Fruit fly (Drosophila melanogaster) S2 (cell line): ENCODE results near the gene Sytalpha.

Experiments
- CG8478 ChIP-seq: fragments of >200 bp; optimal IDR thresholded peaks from 2 replicates; lab custom pipeline; 2018
- CTCF ChIP-seq, 2 experiments: fragments of >200 bp; optimal IDR thresholded peaks; 2 replicates each; lab custom pipeline; 2018

The Sytalpha gene

DNA sequence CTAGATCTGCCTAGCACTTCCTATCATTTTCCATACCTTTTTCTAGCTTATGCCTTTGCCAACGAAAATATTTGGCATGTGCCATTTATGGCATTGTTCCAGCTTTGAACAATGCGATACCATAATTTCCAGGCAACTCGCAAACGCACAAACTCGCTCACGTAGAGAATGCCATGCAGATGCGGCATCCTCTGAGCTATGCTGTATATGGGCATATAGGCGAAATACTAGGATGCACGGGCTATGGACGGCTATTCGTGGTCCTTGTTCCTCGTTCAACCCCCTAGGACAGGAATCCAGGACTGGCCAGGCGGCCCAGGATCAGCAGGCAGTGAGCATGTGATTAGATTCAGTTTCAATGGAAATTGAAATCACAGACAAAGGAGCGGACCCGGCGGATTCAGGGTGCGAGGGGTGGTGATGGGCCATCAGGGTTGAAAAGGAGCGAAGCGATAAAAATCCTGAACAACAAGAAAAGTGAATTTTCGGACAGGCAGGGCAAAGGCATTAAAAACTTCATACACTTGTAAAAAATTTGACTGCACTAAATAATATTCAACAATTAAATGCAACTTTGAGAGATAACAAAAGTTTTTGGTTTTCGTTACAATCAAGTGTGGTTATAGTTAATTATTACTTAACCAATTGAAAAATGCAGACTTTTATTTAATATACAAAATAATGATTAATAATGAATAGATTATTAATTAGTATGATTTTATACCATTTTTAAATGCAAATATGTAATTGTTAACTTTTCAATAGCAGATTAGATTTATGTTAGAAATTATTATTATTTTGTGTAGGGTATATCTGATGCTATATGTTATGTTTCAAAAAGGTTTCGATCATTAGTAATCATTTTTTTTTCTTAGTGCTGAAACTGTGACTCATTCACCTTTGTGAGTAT lies 3.6 kb upstream of the Sytalpha start:
- TF ChIP-seq CG8478: no peak
- TF ChIP-seq CTCF (optimal IDR thresholded peaks at IDR 0.05; lab: Kevin White, UChicago): no peak

DNA sequence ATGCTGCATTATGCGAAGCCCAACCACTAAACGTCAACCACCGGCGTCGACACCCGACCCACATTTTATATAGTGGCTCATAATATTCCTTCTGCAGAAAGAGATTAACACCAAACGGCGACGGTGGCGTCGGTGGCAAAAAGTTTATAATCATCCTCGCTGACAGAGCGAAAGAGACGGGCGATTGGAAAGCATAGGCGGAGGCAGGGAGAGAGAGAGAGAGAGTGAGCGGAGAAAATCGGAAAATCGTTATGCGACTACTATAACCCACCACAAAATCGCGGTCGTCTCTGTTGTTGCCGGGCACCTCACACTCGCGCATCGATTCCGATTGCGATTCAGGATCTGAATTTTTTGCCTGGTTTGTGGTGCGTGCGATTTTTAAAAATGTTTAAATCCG lies 2.9 kb upstream of the Sytalpha start, which contains the start of gene Oli:
TSS of gene Oli (plus strand) at position 70 of the 400 bp plus-strand sequence.
- TF ChIP-seq CTCF (optimal IDR thresholded peaks at IDR 0.05; lab: Kevin White, UChicago): no peak
- no peak for TF ChIP-seq CG8478

DNA sequence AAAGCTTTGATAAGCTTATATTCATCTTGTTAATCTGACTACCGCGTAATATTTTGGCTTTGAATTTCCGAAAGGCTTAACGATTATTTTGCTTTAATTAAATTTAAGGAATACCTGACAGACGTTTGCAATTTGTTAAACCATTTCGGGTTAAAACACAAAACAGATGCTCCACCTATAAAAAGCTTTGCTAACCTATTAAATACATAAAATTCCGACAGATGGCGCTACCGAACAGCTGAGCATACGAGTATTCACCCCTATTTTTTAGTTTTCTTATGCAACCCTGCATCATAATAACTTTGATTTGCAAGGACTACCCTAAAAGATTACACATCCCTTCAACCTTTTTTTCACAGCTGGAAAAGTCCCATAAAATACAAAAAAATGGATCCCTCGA lies 2.2 kb upstream of the Sytalpha start:
- TF ChIP-seq CTCF (optimal IDR thresholded peaks at IDR 0.05; lab: Kevin White, UChicago) (peak; percentile 71 to 82), CG8478 (no peak)

DNA sequence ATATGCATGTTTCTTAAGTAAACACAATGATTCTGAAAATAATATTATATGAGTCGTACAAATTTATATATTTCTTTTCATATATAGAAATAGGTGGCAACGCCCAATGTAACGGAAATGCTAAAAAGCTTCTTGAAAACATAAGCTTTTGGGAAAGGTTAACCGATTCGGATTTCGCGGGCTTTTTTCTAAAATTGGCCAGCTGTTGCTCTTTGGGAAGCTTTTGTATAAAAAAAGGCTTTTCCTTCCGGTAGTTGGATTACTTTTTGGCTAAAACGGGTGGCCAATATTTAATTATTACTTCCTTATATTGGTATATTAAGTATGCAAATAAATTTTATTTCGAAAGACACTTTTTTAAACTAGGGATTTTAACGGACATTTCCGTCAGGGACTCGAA lies 2.0 kb downstream of the Sytalpha start:
- no peak for TF ChIP-seq CG8478
- TF ChIP-seq CTCF (optimal IDR thresholded peaks at IDR 0.05; lab: Kevin White, UChicago): no peak

- peak; percentile 36 to 68 for TF ChIP-seq CTCF (optimal IDR thresholded peaks at IDR 0.05; lab: Kevin White, UChicago)
- no peak for TF ChIP-seq CG8478
These were observed 11.1 kb downstream of the Sytalpha start for dm6 chr2L:17603152-17603551.

dm6 chr2L:17615471-17615870 lies 23.4 kb downstream of the Sytalpha start:
- no peak for TF ChIP-seq CTCF (optimal IDR thresholded peaks at IDR 0.05; lab: Kevin White, UChicago)
- no peak for TF ChIP-seq CG8478

DNA sequence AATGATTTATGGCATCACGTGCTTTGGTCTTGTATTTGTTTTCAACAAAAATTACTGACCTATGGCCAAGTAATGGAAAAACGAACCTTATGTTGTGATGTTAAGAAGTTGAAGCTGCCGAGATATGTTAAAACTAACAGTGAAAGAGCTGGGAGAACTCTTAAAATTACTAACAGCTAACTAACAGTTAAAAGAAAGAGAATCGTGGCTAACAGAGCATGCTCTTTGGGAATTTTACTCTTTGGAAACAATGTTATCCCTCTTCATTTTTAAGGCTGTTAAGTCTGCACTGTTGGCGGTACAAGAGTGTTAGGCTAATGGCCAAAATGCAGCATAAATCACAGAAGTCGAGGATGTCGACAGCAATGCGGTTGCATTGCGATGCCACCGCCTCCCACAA lies 29.1 kb downstream of the Sytalpha start:
- TF ChIP-seq CTCF (optimal IDR thresholded peaks at IDR 0.05; lab: Kevin White, UChicago) (no peak), CG8478 (no peak)

DNA sequence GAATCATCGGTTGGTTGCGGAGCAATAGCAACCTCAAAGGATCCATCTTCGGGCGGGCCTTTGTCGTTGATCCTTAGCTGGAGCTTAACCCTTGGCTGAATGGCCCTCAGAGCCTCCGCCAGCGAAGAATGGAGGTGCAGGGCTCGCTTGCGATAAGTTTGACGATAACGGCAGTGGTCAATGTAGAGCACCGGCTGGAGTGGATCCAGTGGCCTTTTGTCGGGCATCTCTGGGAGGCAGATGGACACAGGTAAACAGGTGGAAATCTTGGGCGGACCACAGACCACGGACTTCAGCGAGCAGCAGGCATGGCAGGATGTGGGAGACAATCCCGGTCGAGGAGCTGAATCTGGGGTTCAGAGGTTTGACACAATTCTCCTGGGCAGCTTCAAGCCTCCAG lies 33.9 kb downstream of the Sytalpha start, which contains the start of gene CG15147:
TSS of gene CG15147 (minus strand) at position 390 of the 400 bp plus-strand sequence.
- TF ChIP-seq CG8478 (no peak), CTCF (optimal IDR thresholded peaks at IDR 0.05; lab: Kevin White, UChicago) (no peak)

DNA sequence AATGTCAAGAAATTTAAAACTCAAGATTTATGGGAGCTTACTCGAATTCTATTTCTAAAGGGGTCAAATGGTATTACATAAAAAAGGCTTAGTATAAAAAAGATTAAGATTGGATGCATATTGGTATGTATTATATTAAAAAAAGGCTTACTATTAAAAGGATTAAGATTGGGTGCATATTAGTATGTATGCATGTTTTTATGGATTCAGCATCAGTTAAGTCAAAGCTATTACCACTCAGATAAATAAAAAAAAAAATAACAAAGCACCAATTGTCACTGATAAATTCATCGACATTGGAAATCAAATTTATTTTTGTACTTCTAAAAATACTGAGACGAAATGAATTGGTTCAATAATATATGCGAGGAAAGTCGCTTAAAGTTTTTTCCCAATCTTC lies 35.5 kb downstream of the Sytalpha start, which contains the start of gene CG43054:
TSS of gene CG43054 (plus strand) at position 301 of the 400 bp plus-strand sequence.
- TF ChIP-seq CTCF (optimal IDR thresholded peaks at IDR 0.05; lab: Kevin White, UChicago): no peak
- TF ChIP-seq CG8478: no peak

DNA sequence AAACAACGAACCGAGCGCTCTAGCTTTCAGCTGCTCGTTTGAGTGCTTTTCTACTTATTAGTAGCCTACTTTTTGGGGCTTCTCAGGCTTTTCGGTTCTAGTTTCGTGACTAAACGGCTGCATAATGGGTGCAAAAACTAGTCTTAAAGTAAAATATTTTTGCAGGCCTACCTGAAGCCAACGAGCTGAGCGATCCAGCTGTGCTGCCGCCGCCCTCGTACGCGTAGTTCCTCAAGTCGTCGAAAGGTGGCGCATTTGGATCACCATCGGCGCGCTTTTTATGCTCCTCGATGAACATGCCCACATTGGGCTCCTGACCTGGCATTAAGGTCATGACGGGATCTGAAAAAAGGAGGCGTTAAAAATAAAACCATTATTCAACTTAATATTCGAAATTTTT lies 58.8 kb downstream of the Sytalpha start:
- TF ChIP-seq CTCF (optimal IDR thresholded peaks at IDR 0.05; lab: Kevin White, UChicago) (peak; percentile 61 to 67), CG8478 (no peak)
